Fruit fly (Drosophila melanogaster) whole organism, prepupa: ENCODE data around the gene CG5768.

ENCODE experiments used
- CG6163 ChIP-seq: fragments of 200-800 bp; sonication (Bioruptor generic); IDR thresholded peaks from 3 replicates; pipeline ENCODE4 v1.3.6; 2022; ENCODE audit warnings: missing biosample characterization, missing genetic modification characterization
- CG6276 ChIP-seq: fragments of 200-800 bp; sonication (Bioruptor generic); optimal IDR thresholded peaks from 2 replicates; lab custom pipeline; 2017; ENCODE audit warnings: missing biosample characterization, mild to moderate bottlenecking, missing genetic modification characterization
- CG7368 ChIP-seq: fragments of 200-800 bp; sonication (Bioruptor generic); optimal IDR thresholded peaks from 3 replicates; lab custom pipeline; 2016; ENCODE audit warnings: missing biosample characterization, missing genetic modification characterization
- CG8119 ChIP-seq: fragments of 200-800 bp; sonication (Bioruptor generic); IDR thresholded peaks from 3 replicates; pipeline ENCODE4 v1.3.6; 2022; ENCODE audit warnings: missing biosample characterization, missing genetic modification characterization
- Eip78C ChIP-seq: fragments of 200-800 bp; sonication (Bioruptor generic); peaks from one replicate; lab custom pipeline; 2016; ENCODE audit warnings: missing biosample characterization, missing genetic modification characterization
- Ets21C ChIP-seq: fragments of 200-800 bp; sonication (Bioruptor generic); optimal IDR thresholded peaks from 3 replicates; lab custom pipeline; 2016; ENCODE audit warnings: missing biosample characterization, missing genetic modification characterization
- Hr39 ChIP-seq: fragments of 200-800 bp; sonication (Bioruptor generic); optimal IDR thresholded peaks from 2 replicates; lab custom pipeline; 2016; ENCODE audit warnings: missing biosample characterization, missing genetic modification characterization
- fd85E ChIP-seq: fragments of 200-800 bp; sonication (Bioruptor generic); optimal IDR thresholded peaks from 3 replicates; lab custom pipeline; 2016; ENCODE audit warnings: missing biosample characterization, missing genetic modification characterization

- TF ChIP-seq CG6163 (GFP tag; lab: Robert Waterston, UW), result no peak
- TF ChIP-seq Hr39, result no peak
- no peak for TF ChIP-seq Ets21C (GFP tag; lab: Kevin White, UChicago)
- no peak for TF ChIP-seq Eip78C
- no peak for TF ChIP-seq CG8119
- TF ChIP-seq CG6276, result no peak
- no peak for TF ChIP-seq fd85E (GFP tag; lab: Kevin White, UChicago)
- no peak for TF ChIP-seq CG7368 (GFP tag; lab: Kevin White, UChicago)
These were observed 22.1 kb downstream of the CG5768 start, which contains the start of the genes CG42812 and CG33341 for dm6 chr3R:24368064-24368463.
